Fruit fly (Drosophila melanogaster): Measurements from ENCODE around the gene CrebA.

Gene CrebA

dm6 chr3L:15508750-15509149, 26.4 kb upstream of the CrebA start, which contains the start of gene Z600:
Gene Z600, plus strand, starts transcription at chr3L:15509061.
- TF ChIP-seq CG17801 (GFP tag; optimal IDR thresholded peaks at IDR 0.05; ENCODE audit: partially characterized antibody) = no peak

DNA sequence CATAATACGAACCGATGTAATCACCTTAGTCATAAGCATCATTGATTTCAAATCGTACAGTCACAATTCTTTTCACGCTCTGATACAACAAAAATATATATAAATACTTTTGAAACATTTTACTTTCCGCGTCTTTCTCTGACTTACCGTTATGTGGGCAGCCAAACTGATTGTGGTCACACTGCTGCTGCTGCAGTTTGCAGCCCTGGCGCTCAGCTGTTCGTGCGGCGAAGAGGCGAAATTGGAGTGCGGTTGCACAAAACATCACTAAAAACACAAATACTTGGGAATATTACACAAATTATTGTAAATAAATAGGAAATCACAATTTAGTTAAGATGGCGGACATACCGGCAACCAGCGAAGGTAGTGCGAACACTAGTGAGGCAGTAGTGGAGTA, 25.8 kb upstream of the CrebA start, which contains the start of the genes gdl and gdl-ORF39:
gdl (plus strand) TSS at position 48 of the 400 bp plus-strand sequence.
gdl-ORF39 (plus strand) TSS at position 48 of the 400 bp plus-strand sequence.
- TF ChIP-seq CG17801 (GFP tag; optimal IDR thresholded peaks at IDR 0.05; ENCODE audit: partially characterized antibody) = no peak

dm6 chr3L:15510787-15511186, 24.4 kb upstream of the CrebA start, which contains the start of gene MsrA:
Gene MsrA, plus strand, starts transcription at chr3L:15511052.
- peak; percentile 36 for TF ChIP-seq CG17801 (GFP tag; optimal IDR thresholded peaks at IDR 0.05; ENCODE audit: partially characterized antibody)

DNA sequence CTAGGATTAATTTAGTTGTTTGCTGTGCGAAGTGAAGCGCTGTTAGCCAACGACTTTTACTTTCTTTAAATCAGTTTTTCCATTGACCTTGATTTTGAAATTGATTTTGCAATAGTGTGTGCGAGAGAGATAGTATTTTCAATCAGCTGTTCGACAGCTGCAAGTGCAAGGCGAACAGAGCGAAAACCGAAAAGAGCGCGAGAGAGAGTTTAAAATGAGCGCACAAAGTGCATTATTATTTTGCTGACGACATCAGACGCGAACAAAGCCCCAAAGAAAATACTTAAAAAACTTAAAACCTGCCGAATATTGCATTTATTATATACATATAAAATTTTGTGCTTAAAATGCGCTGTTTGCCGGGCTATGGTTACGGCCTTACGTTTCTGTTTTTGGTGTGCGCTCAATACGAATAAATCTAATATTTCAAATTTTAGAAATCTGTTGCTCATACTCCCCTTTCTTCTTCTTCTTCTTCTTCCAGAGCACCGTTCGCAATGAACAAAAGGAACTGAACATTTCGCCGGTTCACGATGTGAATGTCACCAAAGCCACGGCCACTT, 23.4 kb upstream of the CrebA start:
- TF ChIP-seq CG17801 (GFP tag; optimal IDR thresholded peaks at IDR 0.05; ENCODE audit: partially characterized antibody) = peak; percentile 56

- no peak for TF ChIP-seq CG17801 (GFP tag; optimal IDR thresholded peaks at IDR 0.05; ENCODE audit: partially characterized antibody)
These were observed 21.9 kb upstream of the CrebA start for dm6 chr3L:15513264-15513663.

- no peak for TF ChIP-seq CG17801 (GFP tag; optimal IDR thresholded peaks at IDR 0.05; ENCODE audit: partially characterized antibody)
These were observed 21.5 kb upstream of the CrebA start for dm6 chr3L:15513726-15514125.

- TF ChIP-seq CG17801 (GFP tag; optimal IDR thresholded peaks at IDR 0.05; ENCODE audit: partially characterized antibody) = no peak
These were observed 20.8 kb upstream of the CrebA start for dm6 chr3L:15514405-15514804.

DNA sequence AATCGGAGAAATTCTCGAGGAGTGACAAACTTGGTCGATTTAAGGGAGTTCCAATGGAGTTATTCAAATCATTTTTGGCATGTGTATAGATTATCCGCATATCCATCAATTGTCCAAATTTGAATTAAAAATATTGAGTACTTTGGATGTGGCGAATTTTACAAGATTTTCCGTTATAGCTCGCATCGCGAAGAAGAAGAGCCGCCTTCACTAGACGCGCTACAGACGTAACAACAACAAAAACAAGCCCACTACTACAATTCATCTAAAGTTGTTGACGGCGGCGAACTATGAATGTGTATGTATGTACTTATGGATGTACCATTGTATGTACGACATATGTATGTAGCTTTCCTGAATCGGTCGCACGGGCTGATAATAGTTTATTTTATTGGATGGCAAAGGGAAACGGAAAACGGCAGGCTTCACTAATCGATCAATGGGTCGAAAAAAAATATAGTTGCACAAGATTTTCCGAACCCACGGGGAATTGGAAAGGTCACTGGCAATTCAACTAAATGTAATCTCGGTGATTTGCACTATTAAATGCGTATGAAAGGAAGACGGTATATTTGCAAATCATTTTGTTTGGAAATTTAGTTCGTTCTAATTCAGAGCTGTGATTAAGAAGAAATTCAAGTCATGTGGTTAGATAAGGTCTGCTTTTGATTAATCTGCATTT, 20.2 kb upstream of the CrebA start:
- no peak for TF ChIP-seq CG17801 (GFP tag; optimal IDR thresholded peaks at IDR 0.05; ENCODE audit: partially characterized antibody)

DNA sequence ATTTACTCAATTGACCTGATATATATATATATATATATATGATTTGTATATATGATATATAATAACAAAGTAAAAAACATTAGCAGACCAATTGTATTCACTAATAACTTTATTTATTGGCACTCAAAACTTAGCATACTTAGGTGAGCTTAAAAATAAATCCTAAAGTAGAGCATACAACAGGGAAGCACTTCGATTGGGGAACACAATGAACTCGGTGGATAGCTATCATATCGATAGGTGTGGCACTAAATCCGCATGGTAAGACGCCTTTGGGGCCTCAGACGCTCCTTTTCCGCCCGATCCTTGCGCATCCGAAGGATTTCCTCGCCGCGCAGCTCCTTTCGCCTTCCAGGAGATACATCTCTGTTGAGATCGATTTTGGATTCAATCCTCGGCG, 18.8 kb upstream of the CrebA start:
- TF ChIP-seq CG17801 (GFP tag; optimal IDR thresholded peaks at IDR 0.05; ENCODE audit: partially characterized antibody) = no peak

DNA sequence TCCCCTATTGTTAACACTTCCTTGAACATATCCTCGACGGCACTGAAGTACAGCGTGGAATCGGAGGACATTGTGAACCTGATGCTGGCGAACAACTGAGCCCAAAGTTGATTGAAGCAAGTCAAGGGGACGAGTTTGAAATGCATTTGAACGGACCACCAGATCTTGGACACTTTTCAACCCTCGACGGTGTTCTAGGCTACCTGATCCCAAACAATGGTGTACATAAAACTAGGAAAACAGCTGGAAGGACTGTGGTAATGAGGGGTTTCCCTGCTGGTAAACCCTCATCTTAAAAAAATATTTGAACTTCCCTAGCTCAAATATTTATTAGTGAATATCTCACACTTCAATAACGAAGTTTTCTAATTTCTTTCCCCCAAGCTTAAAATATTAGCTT, 18.2 kb upstream of the CrebA start, which contains the start of gene CG13454:
CG13454 (minus strand) TSS at position 101 of the 400 bp plus-strand sequence.
- no peak for TF ChIP-seq CG17801 (GFP tag; optimal IDR thresholded peaks at IDR 0.05; ENCODE audit: partially characterized antibody)

DNA sequence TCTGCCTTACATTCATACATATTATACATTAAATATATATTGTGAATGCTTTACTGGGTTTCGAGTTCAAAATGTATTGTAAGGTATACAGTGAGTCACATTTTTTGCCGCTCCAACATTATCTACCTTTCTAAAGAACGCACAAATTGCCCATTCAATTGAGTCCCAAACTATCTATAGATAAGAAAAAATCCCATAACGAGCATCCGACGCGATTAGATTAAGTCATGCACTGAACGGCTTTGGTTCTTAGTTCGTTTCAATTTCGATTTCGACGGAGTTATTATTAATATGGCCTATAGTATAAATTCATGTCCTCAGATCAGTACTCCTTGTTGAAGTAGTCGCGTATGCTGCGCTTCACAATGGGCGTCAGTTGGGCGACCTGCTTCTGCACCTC, 17.7 kb upstream of the CrebA start:
- TF ChIP-seq CG17801 (GFP tag; optimal IDR thresholded peaks at IDR 0.05; ENCODE audit: partially characterized antibody) = no peak

- no peak for TF ChIP-seq CG17801 (GFP tag; optimal IDR thresholded peaks at IDR 0.05; ENCODE audit: partially characterized antibody)
These were observed 16.9 kb upstream of the CrebA start for dm6 chr3L:15518344-15518743.

- no peak for TF ChIP-seq CG17801 (GFP tag; optimal IDR thresholded peaks at IDR 0.05; ENCODE audit: partially characterized antibody)
These were observed 15.7 kb upstream of the CrebA start, which contains the start of gene mex1 for dm6 chr3L:15519492-15519891. Gene mex1, minus strand, starts transcription at chr3L:15519592.

DNA sequence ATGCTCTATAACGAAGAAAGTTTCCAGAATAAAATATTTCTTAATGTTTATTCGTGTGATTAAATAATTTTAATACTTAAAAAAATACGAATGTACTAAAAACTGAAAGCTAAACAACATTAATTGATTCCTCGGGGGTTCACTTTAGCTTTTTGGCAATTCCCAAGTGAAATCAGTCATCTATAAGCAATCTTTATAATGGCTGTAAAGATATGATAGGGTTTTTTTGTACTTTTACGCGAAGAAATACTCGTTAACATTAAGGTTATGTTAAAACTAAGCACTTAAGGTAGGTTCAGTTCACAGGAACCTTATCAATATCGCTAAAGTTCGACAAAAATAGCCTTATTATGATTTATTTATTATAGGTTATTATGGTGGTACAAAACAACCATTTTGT, 15.3 kb upstream of the CrebA start:
- TF ChIP-seq CG17801 (GFP tag; optimal IDR thresholded peaks at IDR 0.05; ENCODE audit: partially characterized antibody) = no peak

dm6 chr3L:15520320-15520719, 14.9 kb upstream of the CrebA start, which contains the start of gene yellow-k:
Gene yellow-k, plus strand, starts transcription at chr3L:15520620.
- TF ChIP-seq CG17801 (GFP tag; optimal IDR thresholded peaks at IDR 0.05; ENCODE audit: partially characterized antibody) = no peak

dm6 chr3L:15523806-15524346, 11.3 kb upstream of the CrebA start, which contains the start of gene CG7945:
Gene CG7945, minus strand, starts transcription at chr3L:15524137.
- peak; percentile 16 for TF ChIP-seq CG17801 (GFP tag; optimal IDR thresholded peaks at IDR 0.05; ENCODE audit: partially characterized antibody)

Measured in ovary, adult (tissue).